Fruit fly (Drosophila melanogaster) Kc167 (cell line): ENCODE data around the gene dgt2.

Experiments
- Sin3A ChIP-seq: fragments of >200 bp; optimal IDR thresholded peaks from 2 replicates; lab custom pipeline; 2018; ENCODE audit warnings: missing external identifiers
- h ChIP-seq: fragments of >200 bp; optimal IDR thresholded peaks from 3 replicates; lab custom pipeline; 2018; ENCODE audit warnings: missing external identifiers
- insv ChIP-seq: fragments of >200 bp; optimal IDR thresholded peaks from 3 replicates; lab custom pipeline; 2018; ENCODE audit warnings: missing external identifiers
- psq ChIP-seq: fragments of >200 bp; optimal IDR thresholded peaks from 2 replicates; lab custom pipeline; 2017; ENCODE audit warnings: missing external identifiers
- ttk ChIP-seq: sonication (Bioruptor generic); optimal IDR thresholded peaks from 2 replicates; lab custom pipeline; 2017; ENCODE audit warnings: missing external identifiers

DNA sequence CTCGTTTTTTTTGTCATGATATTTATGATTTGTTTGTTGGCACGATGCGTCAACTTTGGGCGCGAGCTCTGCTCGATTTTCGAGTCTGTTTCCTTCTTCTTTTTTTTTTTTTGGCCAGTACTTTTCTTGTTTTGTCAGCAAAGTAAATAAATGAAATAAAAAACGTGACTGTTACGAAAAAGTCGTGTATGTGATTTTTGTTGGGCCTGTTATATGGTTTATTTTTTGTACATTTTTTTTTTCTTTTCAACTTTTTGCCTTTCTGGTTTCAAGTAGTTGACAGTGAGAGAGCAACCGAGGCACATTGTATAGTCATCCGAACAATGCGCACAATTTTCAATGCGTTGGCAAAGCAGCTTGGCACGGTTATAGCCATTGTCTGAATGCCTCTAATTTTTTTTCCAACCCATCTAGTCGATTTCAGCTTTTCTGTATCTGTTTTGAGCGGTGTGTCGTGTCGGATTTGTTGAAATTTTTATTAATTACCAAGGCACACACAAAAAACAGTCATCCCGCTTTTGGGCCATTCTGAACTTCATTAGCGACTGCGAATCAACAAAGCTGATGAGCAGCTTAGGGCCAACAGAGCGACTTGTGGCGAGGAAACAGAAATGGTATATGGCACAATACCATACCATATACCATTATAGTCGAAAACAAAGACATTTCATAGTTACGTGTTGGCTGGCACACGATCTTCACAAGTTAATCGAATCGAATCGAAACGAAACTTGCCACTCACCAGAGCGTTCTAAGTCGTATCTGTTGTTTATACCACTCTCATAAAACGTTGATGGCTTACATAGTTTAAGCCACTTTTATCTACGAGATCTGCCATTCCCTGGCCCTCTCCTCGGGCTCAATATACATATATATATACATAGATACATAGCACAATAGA lies 26.1 kb upstream of the dgt2 start:
- TF ChIP-seq ttk (lab: Kevin White, UChicago) (no peak), psq (lab: Kevin White, UChicago) (no peak), insv (lab: Kevin White, UChicago) (no peak), h (lab: Kevin White, UChicago) (no peak), Sin3A (lab: Kevin White, UChicago) (no peak)
